Worm (Caenorhabditis elegans) whole organism, L4/young adult: ENCODE measurements around the gene srw-38.

Source experiments
- W03F9.2 ChIP-seq: fragments of 150-350 bp; optimal IDR thresholded peaks from 2 replicates; lab custom pipeline; 2014; ENCODE audit warnings: missing biosample characterization, missing genetic modification characterization
- dao-5 ChIP-seq: sonication (generic microtip); optimal IDR thresholded peaks from 2 replicates; lab custom pipeline; 2016; ENCODE audit warnings: missing genotype, missing genetic modification characterization, moderate library complexity, missing compliant biosample characterization

- TF ChIP-seq dao-5 (tag; lab: Kevin White, UChicago): no peak
- TF ChIP-seq W03F9.2 (tag; lab: Kevin White, UChicago): no peak
Measured at ce11 chrV:19820178-19820577, 16.1 kb upstream of the srw-38 start.
